Worm (Caenorhabditis elegans): ENCODE measurements around the gene atic-1.

ce11 chrIV:7917881-7918280 lies 36.1 kb downstream of the atic-1 start:
- TF ChIP-seq ama-1 (optimal IDR thresholded peaks at IDR 0.05) (no peak), aly-1 (tag; optimal IDR thresholded peaks at IDR 0.05) (no peak), hnd-1 (tag; optimal IDR thresholded peaks at IDR 0.05) (no peak), tbx-37 (GFP tag; conservative IDR thresholded peaks at IDR 0.05) (no peak), flt-1 (GFP tag; IDR thresholded peaks at IDR 0.05) (no peak), hmbx-1 (tag; optimal IDR thresholded peaks at IDR 0.05) (no peak), ceh-13 (GFP tag; optimal IDR thresholded peaks at IDR 0.05) (no peak), hmg-4 (GFP tag; optimal IDR thresholded peaks at IDR 0.05) (no peak), tra-4 (tag; optimal IDR thresholded peaks at IDR 0.05) (no peak), pes-1 (GFP tag; IDR thresholded peaks at IDR 0.05) (no peak), B0310.2 (tag; optimal IDR thresholded peaks at IDR 0.05) (no peak), sea-1 (GFP tag; conservative IDR thresholded peaks at IDR 0.05) (no peak), ets-7 (tag; optimal IDR thresholded peaks at IDR 0.05) (no peak)
